Worm (Caenorhabditis elegans) whole organism, L1 larva: ENCODE data around the gene thk-1.

Experiments used
- aha-1 ChIP-seq: fragments of 150-350 bp; optimal IDR thresholded peaks from 2 replicates; lab custom pipeline; 2014; ENCODE audit warnings: missing biosample characterization, missing genetic modification characterization
- ceh-8 ChIP-seq: fragments of 200-800 bp; sonication (Bioruptor generic); optimal IDR thresholded peaks from 2 replicates; lab custom pipeline; 2018; ENCODE audit warnings: mild to moderate bottlenecking, missing genetic modification characterization, moderate library complexity, missing compliant biosample characterization
- lin-13 ChIP-seq: fragments of 150-350 bp; optimal IDR thresholded peaks from 2 replicates; lab custom pipeline; 2014; ENCODE audit warnings: missing biosample characterization, missing genetic modification reagents, missing genetic modification characterization
- nhr-71 ChIP-seq: sonication (generic microtip); optimal IDR thresholded peaks from 2 replicates; lab custom pipeline; 2016; ENCODE audit warnings: mild to moderate bottlenecking, missing genetic modification characterization, moderate library complexity, missing compliant biosample characterization
- nhr-84 ChIP-seq: sonication (generic microtip); optimal IDR thresholded peaks from 2 replicates; lab custom pipeline; 2017; ENCODE audit warnings: missing biosample characterization, missing genetic modification characterization
- ztf-11 ChIP-seq, 2 experiments: sonication (generic microtip); optimal IDR thresholded peaks; 2 replicates each; lab custom pipeline; 2016 to 2017; ENCODE audit warnings: missing genetic modification characterization in 2 of 2, missing biosample characterization in 1 of 2, missing compliant biosample characterization in 1 of 2

ce11 chrIV:10230971-10231370, 50.4 kb downstream of the thk-1 start, which contains the start of gene F01G10.5:
- no peak for TF ChIP-seq ceh-8 (GFP tag; lab: Kevin White, UChicago)
- no peak for TF ChIP-seq ztf-11 (tag; optimal IDR thresholded peaks at IDR 0.05; lab: Kevin White, UChicago)
- TF ChIP-seq lin-13 (GFP tag; lab: Kevin White, UChicago) = no peak
- no peak for TF ChIP-seq aha-1 (tag; lab: Kevin White, UChicago)
- no peak for TF ChIP-seq nhr-84 (tag; lab: Kevin White, UChicago)
- TF ChIP-seq nhr-71 (tag; lab: Kevin White, UChicago) = no peak
